Worm (Caenorhabditis elegans) whole organism, young adult: ENCODE results near the gene srbc-23.

Experiments used
- F22D6.2 ChIP-seq: sonication (generic microtip); optimal IDR thresholded peaks from 2 replicates; lab custom pipeline; 2016; ENCODE audit warnings: mild to moderate bottlenecking, missing genetic modification characterization, missing compliant biosample characterization
- madf-8 ChIP-seq: fragments of 200-800 bp; sonication (Bioruptor generic); conservative IDR thresholded peaks from 2 replicates; pipeline ENCODE4 v1.3.6; 2022; ENCODE audit warnings: missing genetic modification reagents, missing genetic modification characterization, missing compliant biosample characterization
- mes-4 ChIP-seq: sonication (generic microtip); optimal IDR thresholded peaks from 2 replicates; lab custom pipeline; 2016; ENCODE audit warnings: missing genotype, missing genetic modification characterization, missing compliant biosample characterization
- pha-4 ChIP-seq: fragments of 150-350 bp; sonication (generic microtip); optimal IDR thresholded peaks from 2 replicates; lab custom pipeline; 2014; ENCODE audit warnings: missing biosample characterization, missing genetic modification reagents, missing genetic modification characterization
- tlf-1 ChIP-seq: fragments of 200-800 bp; sonication (Bioruptor generic); optimal IDR thresholded peaks from 2 replicates; lab custom pipeline; 2018; ENCODE audit warnings: mild to moderate bottlenecking, missing genetic modification characterization, missing compliant biosample characterization

ce11 chrV:2191122-2191521 is 37.7 kb downstream of the srbc-23 start, which contains the start of gene srbc-42:
- no peak for TF ChIP-seq pha-4
- TF ChIP-seq madf-8 (GFP tag; lab: Robert Waterston, UW): no peak
- TF ChIP-seq mes-4 (tag; lab: Kevin White, UChicago): no peak
- TF ChIP-seq F22D6.2 (tag; lab: Kevin White, UChicago): no peak
- no peak for TF ChIP-seq tlf-1
